Worm (Caenorhabditis elegans): ENCODE measurements around the gene lias-1.

Gene lias-1

ce11 chrIII:3505051-3505548 lies at the start of gene lias-1:
Gene lias-1, minus strand, starts transcription at chrIII:3505101.
- peak; percentile 66 for TF ChIP-seq fkh-10 (GFP tag; optimal IDR thresholded peaks at IDR 0.05)
- TF ChIP-seq C34B4.2 (tag; optimal IDR thresholded peaks at IDR 0.05), result no peak
- no peak for TF ChIP-seq grh-1 (GFP tag; IDR thresholded peaks at IDR 0.05)
- no peak for TF ChIP-seq hlh-4 (tag; optimal IDR thresholded peaks at IDR 0.05)
- TF ChIP-seq nhr-85 (tag), result peak; percentile 75
- peak; percentile 43 for TF ChIP-seq egl-13 (tag; optimal IDR thresholded peaks at IDR 0.05)
- TF ChIP-seq snu-23 (GFP tag; optimal IDR thresholded peaks at IDR 0.05), result peak; percentile 90
- no peak for TF ChIP-seq tlp-1 (tag; optimal IDR thresholded peaks at IDR 0.05)
- TF ChIP-seq isw-1 (GFP tag; IDR thresholded peaks at IDR 0.05), result peak; percentile 82
- TF ChIP-seq ztf-11 (tag; optimal IDR thresholded peaks at IDR 0.05), result no peak
- no peak for TF ChIP-seq sptf-1 (tag; optimal IDR thresholded peaks at IDR 0.05)
- TF ChIP-seq nhr-237 (tag; optimal IDR thresholded peaks at IDR 0.05), result peak; percentile 15
- no peak for TF ChIP-seq lin-39 (tag; optimal IDR thresholded peaks at IDR 0.05)
- TF ChIP-seq jun-1 (tag; optimal IDR thresholded peaks at IDR 0.05), result peak; percentile 81
- no peak for TF ChIP-seq sox-4 (tag; optimal IDR thresholded peaks at IDR 0.05)
- TF ChIP-seq mef-2 (tag; optimal IDR thresholded peaks at IDR 0.05), result no peak
- TF ChIP-seq pag-3 (tag; optimal IDR thresholded peaks at IDR 0.05; ENCODE audit: borderline replicate concordance, insufficient read depth), result no peak
- TF ChIP-seq fos-1 (tag; optimal IDR thresholded peaks at IDR 0.05), result peak; percentile 70
- TF ChIP-seq mab-9 (GFP tag; IDR thresholded peaks at IDR 0.05), result no peak
- no peak for TF ChIP-seq unc-30 (tag; optimal IDR thresholded peaks at IDR 0.05)
- peak; percentile 81 for TF ChIP-seq lin-15B (tag; optimal IDR thresholded peaks at IDR 0.05)
- peak; percentile 69 for TF ChIP-seq nhr-20 (tag; optimal IDR thresholded peaks at IDR 0.05)
- peak; percentile 69 for TF ChIP-seq skn-1 (tag; optimal IDR thresholded peaks at IDR 0.05)
- TF ChIP-seq aha-1 (tag; optimal IDR thresholded peaks at IDR 0.05), result no peak
- no peak for TF ChIP-seq lir-3 (tag; optimal IDR thresholded peaks at IDR 0.05; ENCODE audit: poor library complexity)
- TF ChIP-seq ceh-8 (GFP tag; optimal IDR thresholded peaks at IDR 0.05), result peak; percentile 19
- no peak for TF ChIP-seq efl-3 (GFP tag; optimal IDR thresholded peaks at IDR 0.05)
- peak; percentile 89 for TF ChIP-seq mep-1 (tag; optimal IDR thresholded peaks at IDR 0.05)
- TF ChIP-seq pax-3 (tag; optimal IDR thresholded peaks at IDR 0.05), result no peak
- TF ChIP-seq sup-37 (GFP tag; optimal IDR thresholded peaks at IDR 0.05), result no peak
- no peak for TF ChIP-seq nhr-76 (tag; optimal IDR thresholded peaks at IDR 0.05)
- TF ChIP-seq efl-1 (optimal IDR thresholded peaks at IDR 0.05), result peak; percentile 86 to 90
- peak; percentile 82 to 98 for TF ChIP-seq efl-1 (GFP tag; optimal IDR thresholded peaks at IDR 0.05 in 1 of 2)
- TF ChIP-seq pqm-1 (tag; optimal IDR thresholded peaks at IDR 0.05), result no peak
- TF ChIP-seq unc-130 (tag; optimal IDR thresholded peaks at IDR 0.05), result peak; percentile 85
- no peak for TF ChIP-seq zip-4 (GFP tag; optimal IDR thresholded peaks at IDR 0.05)
- TF ChIP-seq ceh-63 (GFP tag; optimal IDR thresholded peaks at IDR 0.05), result no peak
- TF ChIP-seq hlh-17 (GFP tag; optimal IDR thresholded peaks at IDR 0.05; ENCODE audit: borderline replicate concordance), result no peak
- TF ChIP-seq nhr-47 (tag; optimal IDR thresholded peaks at IDR 0.05), result peak; percentile 83
- peak; percentile 50 for TF ChIP-seq ama-1 (optimal IDR thresholded peaks at IDR 0.05)
- peak; percentile 68 for TF ChIP-seq tbx-2 (tag; optimal IDR thresholded peaks at IDR 0.05)
- TF ChIP-seq dpl-1 (GFP tag; optimal IDR thresholded peaks at IDR 0.05), result peak; percentile 76 to 87 (median 84)
- TF ChIP-seq C16A3.4 (tag; optimal IDR thresholded peaks at IDR 0.05), result peak; percentile 91
- TF ChIP-seq unc-86 (tag; optimal IDR thresholded peaks at IDR 0.05), result peak; percentile 43
- peak; percentile 48 for TF ChIP-seq ztf-4 (tag; optimal IDR thresholded peaks at IDR 0.05)
- TF ChIP-seq mdl-1 (tag; optimal IDR thresholded peaks at IDR 0.05), result peak in 1 of 2 experiments; percentile 81
- TF ChIP-seq ceh-90 (tag; optimal IDR thresholded peaks at IDR 0.05), result no peak
- TF ChIP-seq lin-35 (GFP tag; optimal IDR thresholded peaks at IDR 0.05), result peak; percentile 88 to 92
- TF ChIP-seq irx-1 (tag; optimal IDR thresholded peaks at IDR 0.05), result peak; percentile 57
- TF ChIP-seq egl-27 (tag; optimal IDR thresholded peaks at IDR 0.05), result peak in 1 of 2 experiments; percentile 39
- peak; percentile 78 for TF ChIP-seq lin-14 (GFP tag; optimal IDR thresholded peaks at IDR 0.05)
- TF ChIP-seq nhr-12 (tag; optimal IDR thresholded peaks at IDR 0.05), result no peak
- peak; percentile 83 for TF ChIP-seq fkh-8 (tag; optimal IDR thresholded peaks at IDR 0.05)

All from whole organism, L1 larva.